Fruit fly (Drosophila melanogaster): ENCODE results near the gene CG45089.

CG45089 gene

dm6 chrX:7934679-7935078 lies 41.1 kb upstream of the CG45089 start, which contains the start of gene RpS14b (continued):
- TF ChIP-seq CG3281 (GFP tag; optimal IDR thresholded peaks at IDR 0.05): peak; percentile 68
- peak; percentile 61 for TF ChIP-seq BtbVII (GFP tag; optimal IDR thresholded peaks at IDR 0.05)
- peak; percentile 6 for TF ChIP-seq nerfin-1 (tag; optimal IDR thresholded peaks at IDR 0.05)
- TF ChIP-seq scrt (GFP tag; optimal IDR thresholded peaks at IDR 0.05): peak; percentile 51
- TF ChIP-seq MESR4 (GFP tag; optimal IDR thresholded peaks at IDR 0.05): peak; percentile 49
- TF ChIP-seq Aef1 (GFP tag; IDR thresholded peaks at IDR 0.05): peak; percentile 70
- peak; percentile 72 for TF ChIP-seq knrl (GFP tag; IDR thresholded peaks at IDR 0.05; ENCODE audit: partially characterized antibody)
- peak; percentile 66 for TF ChIP-seq vnd (GFP tag; IDR thresholded peaks at IDR 0.05; ENCODE audit: partially characterized antibody)
- TF ChIP-seq CG7357 (GFP tag; IDR thresholded peaks at IDR 0.05): peak; percentile 25; the same call in 1 of the 3 replicates
- no peak for TF ChIP-seq abd-A (tag; optimal IDR thresholded peaks at IDR 0.05)
- TF ChIP-seq CG1603 (tag; optimal IDR thresholded peaks at IDR 0.05): peak; percentile 72
- TF ChIP-seq CG7556 (GFP tag; optimal IDR thresholded peaks at IDR 0.05): no peak

DNA sequence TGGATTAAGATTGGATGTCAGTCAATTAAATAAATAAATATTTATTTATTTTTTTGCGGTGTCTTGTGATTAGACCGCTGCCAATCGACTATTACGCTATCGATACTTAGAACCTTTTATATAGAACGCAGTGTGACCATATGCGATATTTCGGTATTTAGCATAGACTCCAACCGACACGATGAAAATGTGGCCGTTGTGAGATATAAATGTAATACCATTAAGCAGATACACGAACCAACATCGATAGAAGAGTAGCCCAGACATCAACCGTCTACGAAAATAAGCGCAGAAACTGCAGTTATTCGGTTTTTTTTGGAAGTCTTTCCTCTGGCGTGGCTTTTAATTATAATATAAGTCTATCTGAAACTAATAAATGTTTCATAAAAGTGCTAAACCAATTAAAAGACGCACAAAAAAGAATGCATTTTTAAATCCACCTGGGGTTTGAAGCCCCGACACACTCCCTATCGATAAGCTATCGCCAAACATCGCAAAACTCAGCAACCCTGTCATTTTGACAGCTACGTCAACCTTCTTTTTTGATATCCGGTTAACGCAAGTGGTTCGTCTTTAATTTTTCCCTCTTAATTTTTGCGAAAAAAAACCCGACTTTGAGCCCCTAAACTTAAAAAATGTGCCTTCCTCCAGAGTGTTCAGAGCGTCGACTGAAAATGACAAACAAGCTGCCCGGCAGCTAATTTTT lies 39.8 kb upstream of the CG45089 start, which contains the start of the genes Dhdds and RpS14a:
Gene Dhdds (minus strand): TSS at position 142 of the 706 bp plus-strand sequence.
Gene RpS14a (plus strand): TSS at position 533 of the 706 bp plus-strand sequence.
- TF ChIP-seq CG10431 (GFP tag; optimal IDR thresholded peaks at IDR 0.05) (peak; percentile 74), twi (tag; optimal IDR thresholded peaks at IDR 0.05) (peak; percentile 16), CkIIα-i1 (GFP tag; IDR thresholded peaks at IDR 0.05) (no peak), Dip3 (GFP tag; optimal IDR thresholded peaks at IDR 0.05) (no peak), slbo (GFP tag; IDR thresholded peaks at IDR 0.05) (no peak; the same call in 1 of the 2 replicates), Optix (GFP tag; IDR thresholded peaks at IDR 0.05) (no peak; the same call in 2 of the 3 replicates), Dip2 (GFP tag; IDR thresholded peaks at IDR 0.05) (no peak), Ada2b (GFP tag; IDR thresholded peaks at IDR 0.05) (no peak), Taf1 (GFP tag; IDR thresholded peaks at IDR 0.05) (no peak), otp (GFP tag; IDR thresholded peaks at IDR 0.05) (peak; percentile 39; the same call in 1 of the 3 replicates), CG14860 (GFP tag; IDR thresholded peaks at IDR 0.05; ENCODE audit: partially characterized antibody) (peak; percentile 48; the same call in 2 of the 3 replicates), jumu (GFP tag; optimal IDR thresholded peaks at IDR 0.05) (peak; percentile 24), ftz-f1 (GFP tag; optimal IDR thresholded peaks at IDR 0.05) (no peak), cato (GFP tag; optimal IDR thresholded peaks at IDR 0.05; ENCODE audit: borderline replicate concordance) (peak; percentile 43), Fer2 (tag; optimal IDR thresholded peaks at IDR 0.05) (no peak), HLH54F (GFP tag; optimal IDR thresholded peaks at IDR 0.05) (peak; percentile 51), CG4328 (GFP tag; optimal IDR thresholded peaks at IDR 0.05) (peak; percentile 74), jing (GFP tag; optimal IDR thresholded peaks at IDR 0.05) (no peak), CG2889 (GFP tag; IDR thresholded peaks at IDR 0.05) (no peak), sisA (GFP tag; IDR thresholded peaks at IDR 0.05) (no peak), CG17568 (GFP tag; optimal IDR thresholded peaks at IDR 0.05) (peak; percentile 78), Dfd (GFP tag; optimal IDR thresholded peaks at IDR 0.05) (no peak), CG9876 (GFP tag; optimal IDR thresholded peaks at IDR 0.05) (peak; percentile 41), CG17802 (tag; optimal IDR thresholded peaks at IDR 0.05) (peak; percentile 39), CG15011 (GFP tag; optimal IDR thresholded peaks at IDR 0.05) (peak; percentile 49), fd64A (GFP tag; optimal IDR thresholded peaks at IDR 0.05) (peak; percentile 12), CG16779 (GFP tag; IDR thresholded peaks at IDR 0.05) (no peak), CG10543 (GFP tag; optimal IDR thresholded peaks at IDR 0.05) (peak; percentile 65), CG7271 (tag; optimal IDR thresholded peaks at IDR 0.05) (peak; percentile 80), CG18599 (GFP tag; optimal IDR thresholded peaks at IDR 0.05) (peak; percentile 67), sob (GFP tag; IDR thresholded peaks at IDR 0.05) (no peak), Xbp1 (GFP tag; optimal IDR thresholded peaks at IDR 0.05) (peak; percentile 47), cwo (GFP tag; optimal IDR thresholded peaks at IDR 0.05) (peak; percentile 20), salm (tag; optimal IDR thresholded peaks at IDR 0.05) (peak; percentile 56), stc (GFP tag; IDR thresholded peaks at IDR 0.05) (no peak), pb (GFP tag; optimal IDR thresholded peaks at IDR 0.05) (peak; percentile 31)

All from whole organism, embryonic.